Fruit fly (Drosophila melanogaster) whole organism, embryonic: Measurements from ENCODE around the gene CG32176.

ENCODE experiments used
- Abd-B ChIP-seq: fragments of 200-800 bp; sonication (Bioruptor generic); optimal IDR thresholded peaks from 2 replicates; lab custom pipeline; 2018; ENCODE audit warnings: missing biosample characterization, mild to moderate bottlenecking, missing genetic modification characterization, moderate library complexity
- Bgb ChIP-seq: fragments of 200-800 bp; sonication (Bioruptor generic); IDR thresholded peaks from 2 replicates; pipeline ENCODE4 v1.3.6; 2022; ENCODE audit warnings: missing biosample characterization, missing genetic modification characterization; ENCODE audit not compliant: partially characterized antibody
- C15 ChIP-seq: fragments of 200-800 bp; sonication (Bioruptor generic); IDR thresholded peaks from 3 replicates; pipeline ENCODE4 v1.3.6; 2022; ENCODE audit warnings: missing biosample characterization, missing genetic modification characterization
- CG10209 ChIP-seq: fragments of 200-800 bp; sonication (Bioruptor generic); optimal IDR thresholded peaks from 3 replicates; lab custom pipeline; 2017; ENCODE audit warnings: missing biosample characterization, mild to moderate bottlenecking, missing genetic modification characterization, missing genetic modification reagents
- CG10274 ChIP-seq: fragments of 200-800 bp; sonication (Bioruptor generic); optimal IDR thresholded peaks from 3 replicates; lab custom pipeline; 2017; ENCODE audit warnings: missing biosample characterization, mild to moderate bottlenecking, missing genetic modification characterization
- CG15696 ChIP-seq: fragments of 200-800 bp; sonication (Bioruptor generic); optimal IDR thresholded peaks from 2 replicates; lab custom pipeline; 2019; ENCODE audit warnings: missing biosample characterization, mild to moderate bottlenecking, missing genetic modification characterization, moderate library complexity
- CG1602 ChIP-seq: fragments of 200-800 bp; sonication (Bioruptor generic); optimal IDR thresholded peaks from 3 replicates; lab custom pipeline; 2016; ENCODE audit warnings: missing biosample characterization, missing genetic modification characterization
- CG16815 ChIP-seq: fragments of 200-800 bp; sonication (Bioruptor generic); optimal IDR thresholded peaks from 3 replicates; lab custom pipeline; 2017; ENCODE audit warnings: missing biosample characterization, mild to moderate bottlenecking, missing genetic modification characterization
- CG17802 ChIP-seq: fragments of 200-800 bp; sonication (Bioruptor generic); optimal IDR thresholded peaks from 2 replicates; lab custom pipeline; 2018; ENCODE audit warnings: missing biosample characterization, mild to moderate bottlenecking, missing genetic modification characterization, moderate library complexity
- CG18476 ChIP-seq: fragments of 200-800 bp; sonication (Bioruptor generic); optimal IDR thresholded peaks from 2 replicates; lab custom pipeline; 2016; ENCODE audit warnings: missing biosample characterization, mild to moderate bottlenecking, missing genetic modification characterization
- CG2712 ChIP-seq: fragments of 200-800 bp; optimal IDR thresholded peaks from 3 replicates; lab custom pipeline; 2019; ENCODE audit warnings: missing biosample characterization, mild to moderate bottlenecking, missing genetic modification characterization, moderate library complexity
- CG31365 ChIP-seq: fragments of 200-800 bp; sonication (Bioruptor generic); optimal IDR thresholded peaks from 2 replicates; lab custom pipeline; 2018; ENCODE audit warnings: missing biosample characterization, mild to moderate bottlenecking, missing genetic modification characterization
- CG31388 ChIP-seq: fragments of 200-800 bp; sonication (Bioruptor generic); optimal IDR thresholded peaks from 2 replicates; lab custom pipeline; 2016; ENCODE audit warnings: missing biosample characterization, missing genetic modification characterization
- CG7786 ChIP-seq: fragments of 200-800 bp; sonication (Bioruptor generic); optimal IDR thresholded peaks from 2 replicates; lab custom pipeline; 2016; ENCODE audit warnings: missing biosample characterization, missing genetic modification characterization
- CG7963 ChIP-seq: fragments of 200-800 bp; sonication (Bioruptor generic); IDR thresholded peaks from 3 replicates; pipeline ENCODE4 v1.3.6; 2022; ENCODE audit warnings: missing biosample characterization, missing genetic modification characterization; ENCODE audit not compliant: partially characterized antibody
- CG8944 ChIP-seq: fragments of 200-800 bp; sonication (Bioruptor generic); optimal IDR thresholded peaks from 3 replicates; lab custom pipeline; 2016; ENCODE audit warnings: missing biosample characterization, missing genetic modification characterization
- CG9876 ChIP-seq: fragments of 200-800 bp; sonication (Bioruptor generic); optimal IDR thresholded peaks from 2 replicates; lab custom pipeline; 2016; ENCODE audit warnings: missing biosample characterization, missing genetic modification characterization
- CoRest ChIP-seq: fragments of 200-800 bp; sonication (Bioruptor generic); optimal IDR thresholded peaks from 3 replicates; lab custom pipeline; 2018; ENCODE audit warnings: missing biosample characterization, mild to moderate bottlenecking, missing genetic modification characterization, moderate library complexity
- Dad ChIP-seq: fragments of 200-800 bp; sonication (Bioruptor generic); optimal IDR thresholded peaks from 3 replicates; lab custom pipeline; 2016; ENCODE audit warnings: missing biosample characterization, missing genetic modification characterization
- Dp ChIP-seq: fragments of 200-800 bp; sonication (Bioruptor generic); optimal IDR thresholded peaks from 2 replicates; lab custom pipeline; 2018; ENCODE audit warnings: missing biosample characterization, mild to moderate bottlenecking, missing genetic modification characterization, moderate library complexity
- HLH3B ChIP-seq: fragments of 200-800 bp; sonication (Bioruptor generic); IDR thresholded peaks from 2 replicates; pipeline ENCODE4 v1.3.6; 2022; ENCODE audit warnings: missing biosample characterization, missing genetic modification characterization
- Hr39 ChIP-seq: fragments of >200 bp; optimal IDR thresholded peaks from 2 replicates; lab custom pipeline; 2017
- Jarid2 ChIP-seq: fragments of 200-800 bp; sonication (Bioruptor generic); optimal IDR thresholded peaks from 3 replicates; lab custom pipeline; 2017; ENCODE audit warnings: mild to moderate bottlenecking, missing biosample characterization, missing genetic modification reagents, missing genetic modification characterization
- MBD-R2 ChIP-seq: fragments of 200-800 bp; sonication (Bioruptor generic); IDR thresholded peaks from 2 replicates; pipeline ENCODE4 v1.3.6; 2022; ENCODE audit warnings: missing biosample characterization, missing genetic modification characterization
- Optix ChIP-seq: fragments of 200-800 bp; sonication (Bioruptor generic); IDR thresholded peaks from 3 replicates; pipeline ENCODE4 v1.3.6; 2022; ENCODE audit warnings: missing biosample characterization, missing genetic modification characterization
- Poxn ChIP-seq: fragments of 200-800 bp; sonication (Bioruptor generic); IDR thresholded peaks from 2 replicates; pipeline ENCODE4 v1.3.6; 2022; ENCODE audit warnings: missing biosample characterization, missing genetic modification characterization
- Taf1 ChIP-seq: fragments of 200-800 bp; sonication (Bioruptor generic); IDR thresholded peaks from 2 replicates; pipeline ENCODE4 v1.3.6; 2022; ENCODE audit warnings: missing biosample characterization, missing genetic modification characterization
- ab ChIP-seq: fragments of 200-800 bp; sonication (Bioruptor generic); optimal IDR thresholded peaks from 2 replicates; lab custom pipeline; 2016; ENCODE audit warnings: missing biosample characterization, missing genetic modification characterization
- bab2 ChIP-seq: fragments of 200-800 bp; sonication (Bioruptor generic); optimal IDR thresholded peaks from 2 replicates; lab custom pipeline; 2016; ENCODE audit warnings: missing biosample characterization, missing genetic modification characterization
- bbx ChIP-seq: fragments of 200-800 bp; sonication (Bioruptor generic); IDR thresholded peaks from 2 replicates; pipeline ENCODE4 v1.3.6; 2022; ENCODE audit warnings: missing biosample characterization, missing genetic modification characterization; ENCODE audit not compliant: partially characterized antibody
- btn ChIP-seq: fragments of 200-800 bp; sonication (Bioruptor generic); optimal IDR thresholded peaks from 2 replicates; lab custom pipeline; 2016; ENCODE audit warnings: missing biosample characterization, missing genetic modification characterization
- ci ChIP-seq: fragments of 200-800 bp; sonication (Bioruptor generic); IDR thresholded peaks from 3 replicates; pipeline ENCODE4 v1.3.6; 2022; ENCODE audit warnings: missing biosample characterization, missing genetic modification characterization
- crp ChIP-seq, 2 experiments: fragments of 200-800 bp; sonication (Bioruptor generic); optimal IDR thresholded peaks; 2 replicates in 1 of 2; 3 replicates in 1 of 2; lab custom pipeline; 2017; ENCODE audit warnings: missing biosample characterization in 2 of 2, missing genetic modification characterization in 2 of 2, mild to moderate bottlenecking in 1 of 2, moderate library complexity in 1 of 2
- emc ChIP-seq: fragments of 200-800 bp; sonication (Bioruptor generic); optimal IDR thresholded peaks from 2 replicates; lab custom pipeline; 2016; ENCODE audit warnings: missing biosample characterization, missing genetic modification characterization
- ems ChIP-seq: fragments of 200-800 bp; sonication (Bioruptor generic); optimal IDR thresholded peaks from 3 replicates; lab custom pipeline; 2016; ENCODE audit warnings: missing biosample characterization, missing genetic modification characterization
- exex ChIP-seq: fragments of 200-800 bp; sonication (Bioruptor generic); optimal IDR thresholded peaks from 4 replicates; lab custom pipeline; 2018; ENCODE audit warnings: missing biosample characterization, mild to moderate bottlenecking, missing genetic modification characterization, moderate library complexity
- gro ChIP-seq: fragments of 200-800 bp; sonication (Bioruptor generic); optimal IDR thresholded peaks from 2 replicates; lab custom pipeline; 2016; ENCODE audit warnings: missing biosample characterization, missing genetic modification characterization
- h ChIP-seq: fragments of >200 bp; optimal IDR thresholded peaks from 2 replicates; lab custom pipeline; 2017
- hb ChIP-seq: fragments of 200-800 bp; sonication (Bioruptor generic); IDR thresholded peaks from 3 replicates; pipeline ENCODE4 v1.3.6; 2022; ENCODE audit warnings: missing biosample characterization, missing genetic modification characterization; ENCODE audit not compliant: partially characterized antibody
- mld ChIP-seq: fragments of 200-800 bp; sonication (Bioruptor generic); IDR thresholded peaks from 3 replicates; pipeline ENCODE4 v1.3.6; 2022; ENCODE audit warnings: missing biosample characterization, missing genetic modification characterization; ENCODE audit not compliant: partially characterized antibody
- pan ChIP-seq, 4 experiments: fragments of >200 bp in 3 of 4; fragments of 200-800 bp in 1 of 4; sonication (Bioruptor generic) in 1 of 4; optimal IDR thresholded peaks in 3 of 4; IDR thresholded peaks in 1 of 4; 2 replicates each; pipeline versions ENCODE4 v1.3.6 to Lab custom; 2017 to 2022; ENCODE audit warnings: missing biosample characterization in 2 of 4, missing genetic modification characterization in 2 of 4, mixed read lengths in 1 of 4
- phol ChIP-seq: fragments of 200-800 bp; sonication (Bioruptor generic); optimal IDR thresholded peaks from 3 replicates; lab custom pipeline; 2018; ENCODE audit warnings: missing biosample characterization, mild to moderate bottlenecking, missing genetic modification characterization, moderate library complexity
- pita ChIP-seq: fragments of 200-800 bp; sonication (Bioruptor generic); optimal IDR thresholded peaks from 2 replicates; lab custom pipeline; 2017; ENCODE audit warnings: missing biosample characterization, mild to moderate bottlenecking, missing genetic modification characterization
- seq ChIP-seq: fragments of 200-800 bp; sonication (Bioruptor generic); IDR thresholded peaks from 2 replicates; pipeline ENCODE4 v1.3.6; 2022; ENCODE audit warnings: missing biosample characterization, missing genetic modification characterization
- sna ChIP-seq: fragments of 200-800 bp; sonication (Bioruptor generic); IDR thresholded peaks from 2 replicates; pipeline ENCODE4 v1.3.6; 2022; ENCODE audit warnings: missing biosample characterization, missing genetic modification characterization; ENCODE audit not compliant: partially characterized antibody
- sr ChIP-seq: fragments of 200-800 bp; sonication (Bioruptor generic); IDR thresholded peaks from 3 replicates; pipeline ENCODE4 v1.3.6; 2022; ENCODE audit warnings: missing biosample characterization, missing genetic modification characterization
- toy ChIP-seq: fragments of 200-800 bp; sonication (Bioruptor generic); IDR thresholded peaks from 2 replicates; pipeline ENCODE4 v1.3.6; 2022; ENCODE audit warnings: missing biosample characterization, missing genetic modification characterization
- twi ChIP-seq: fragments of 200-800 bp; optimal IDR thresholded peaks from 2 replicates; lab custom pipeline; 2019; ENCODE audit warnings: missing biosample characterization, mild to moderate bottlenecking, missing genetic modification characterization, moderate library complexity
- zen2 ChIP-seq: fragments of 200-800 bp; sonication (Bioruptor generic); IDR thresholded peaks from 3 replicates; pipeline ENCODE4 v1.3.6; 2022; ENCODE audit warnings: missing biosample characterization, missing genetic modification characterization; ENCODE audit not compliant: partially characterized antibody

CG32176 gene

DNA sequence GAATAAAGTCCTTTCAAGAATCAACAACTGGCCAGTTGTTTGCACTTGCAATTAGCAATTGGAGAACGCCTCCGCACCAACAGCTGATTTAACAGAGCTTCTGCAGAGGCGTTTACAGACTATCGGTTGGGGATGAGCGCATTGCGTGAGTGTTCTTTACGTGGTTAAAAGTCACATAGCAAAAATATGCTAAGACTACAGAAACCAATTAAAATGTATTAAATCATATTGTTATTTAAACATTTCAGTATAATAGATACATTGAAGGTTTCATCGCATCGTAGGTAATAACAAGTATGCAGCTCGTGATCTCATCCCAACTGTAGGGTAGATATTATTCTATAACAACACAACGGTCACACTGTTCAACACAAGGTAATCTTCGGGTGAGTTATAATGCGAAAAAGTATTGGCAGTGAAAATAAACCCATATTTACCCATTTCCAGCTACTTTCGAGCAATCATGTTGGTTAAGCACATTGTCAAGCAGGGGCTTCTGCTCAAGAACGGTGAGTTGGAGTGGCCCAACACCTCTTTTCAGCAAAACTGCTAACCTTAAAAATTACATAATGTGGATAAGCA lies 8.4 kb upstream of the CG32176 start, which contains the start of the genes Sec3 and COX7B (continued):
- TF ChIP-seq exex (tag; lab: Kevin White, UChicago) (peak; percentile 58), zen2 (GFP tag; lab: Robert Waterston, UW) (peak; percentile 75; the same call in 2 of the 3 replicates), Dad (GFP tag; lab: Kevin White, UChicago) (peak; percentile 67), crp (GFP tag; optimal IDR thresholded peaks at IDR 0.05; lab: Kevin White, UChicago) (peak; percentile 51 to 95), Bgb (GFP tag; lab: Robert Waterston, UW) (peak; percentile 89), CG2712 (tag; lab: Kevin White, UChicago) (peak; percentile 75), toy (GFP tag; lab: Robert Waterston, UW) (no peak), CG8944 (GFP tag; lab: Kevin White, UChicago) (no peak), Jarid2 (GFP tag; lab: Kevin White, UChicago) (no peak), bbx (GFP tag; lab: Robert Waterston, UW) (peak; percentile 87), CG31388 (GFP tag; lab: Kevin White, UChicago) (no peak), CG18476 (GFP tag; lab: Kevin White, UChicago) (peak; percentile 44), CG1602 (GFP tag; lab: Kevin White, UChicago) (peak; percentile 58), CG10274 (no peak), bab2 (GFP tag; lab: Kevin White, UChicago) (peak; percentile 60), HLH3B (GFP tag; lab: Robert Waterston, UW) (peak; percentile 45; the same call in 1 of the 2 replicates), btn (GFP tag; lab: Kevin White, UChicago) (peak; percentile 10), Optix (GFP tag; lab: Robert Waterston, UW) (no peak), sr (peak; percentile 59; the same call in 1 of the 3 replicates), seq (no peak), CG10209 (peak; percentile 49), h (lab: Kevin White, UChicago) (no peak), twi (tag; lab: Kevin White, UChicago) (peak; percentile 68), CG9876 (GFP tag; lab: Kevin White, UChicago) (no peak), phol (tag; lab: Kevin White, UChicago) (peak; percentile 78), CG7963 (GFP tag; lab: Robert Waterston, UW) (peak; percentile 41; the same call in 2 of the 3 replicates), CG15696 (peak; percentile 76), ab (GFP tag; lab: Kevin White, UChicago) (no peak), ci (GFP tag; lab: Robert Waterston, UW) (0 out of 3 replicates have a peak, but pooled peaks have one; percentile 59), CG16815 (GFP tag; lab: Kevin White, UChicago) (peak; percentile 26), Poxn (no peak), Hr39 (lab: Kevin White, UChicago) (no peak), Taf1 (GFP tag; lab: Robert Waterston, UW) (peak; percentile 57; the same call in 1 of the 2 replicates), MBD-R2 (peak; percentile 88), C15 (GFP tag; lab: Robert Waterston, UW) (peak; percentile 53; the same call in 1 of the 3 replicates), hb (GFP tag; lab: Robert Waterston, UW) (peak; percentile 76), pita (GFP tag; lab: Kevin White, UChicago) (no peak), sna (peak; percentile 91), CoRest (peak; percentile 78), Dp (GFP tag; lab: Kevin White, UChicago) (peak; percentile 4), CG17802 (no peak), CG31365 (tag; lab: Kevin White, UChicago) (no peak), CG7786 (GFP tag; lab: Kevin White, UChicago) (peak; percentile 17), gro (GFP tag; lab: Kevin White, UChicago) (peak; percentile 26), emc (GFP tag; lab: Kevin White, UChicago) (peak; percentile 5), Abd-B (GFP tag; lab: Kevin White, UChicago) (peak; percentile 62), ems (peak; percentile 61), pan (optimal IDR thresholded peaks at IDR 0.05; lab: Kevin White, UChicago) (no peak), pan (GFP tag; optimal IDR thresholded peaks at IDR 0.05 in 1 of 2, IDR thresholded peaks at IDR 0.05 in 1 of 2) (peak in 1 of 2 experiments; percentile 61), mld (GFP tag; lab: Robert Waterston, UW) (peak; percentile 77; the same call in 2 of the 3 replicates)
